Worm (Caenorhabditis elegans): ENCODE results near the gene tth-1.

DNA sequence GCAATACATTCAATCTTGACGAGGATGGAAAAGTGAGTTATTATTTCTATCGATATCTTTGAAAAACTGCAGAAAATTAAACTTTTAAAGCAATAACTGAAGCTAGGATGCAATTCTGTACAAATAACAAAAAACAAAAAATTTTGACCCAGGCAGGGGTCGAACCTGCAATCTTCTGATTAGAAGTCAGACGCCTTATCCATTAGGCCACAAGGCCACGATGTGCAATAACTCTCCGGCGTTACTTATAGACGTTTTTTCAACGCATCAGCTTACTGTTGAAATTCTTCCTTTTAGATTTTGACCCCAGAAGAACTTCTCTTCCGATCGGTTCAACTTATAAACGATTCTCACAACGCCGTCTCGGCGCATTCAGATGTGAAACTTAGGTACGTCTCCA lies 41.9 kb downstream of the tth-1 start:
- no peak for TF ChIP-seq ets-5 (GFP tag; IDR thresholded peaks at IDR 0.05)
- no peak for TF ChIP-seq elt-3 (tag; optimal IDR thresholded peaks at IDR 0.05)
- TF ChIP-seq ama-1 (optimal IDR thresholded peaks at IDR 0.05), result no peak
- TF ChIP-seq ceh-90 (tag; optimal IDR thresholded peaks at IDR 0.05), result no peak
- no peak for TF ChIP-seq zag-1 (tag; optimal IDR thresholded peaks at IDR 0.05)
- no peak for TF ChIP-seq ceh-82 (tag; optimal IDR thresholded peaks at IDR 0.05)
- TF ChIP-seq F16B12.6 (tag; optimal IDR thresholded peaks at IDR 0.05), result no peak
- no peak for TF ChIP-seq aly-2 (tag; optimal IDR thresholded peaks at IDR 0.05)
- no peak for TF ChIP-seq efl-1 (optimal IDR thresholded peaks at IDR 0.05)
- peak in 1 of 2 experiments; percentile 87 for TF ChIP-seq efl-1 (GFP tag; optimal IDR thresholded peaks at IDR 0.05 in 1 of 2)

Data from whole organism, L1 larva.